Worm (Caenorhabditis elegans): ENCODE results near the gene cest-34.

- TF ChIP-seq dmd-4 (tag; optimal IDR thresholded peaks at IDR 0.05; ENCODE audit: borderline replicate concordance) (no peak), ceh-30 (tag; optimal IDR thresholded peaks at IDR 0.05) (no peak), ref-2 (tag; optimal IDR thresholded peaks at IDR 0.05) (no peak)
Measured at ce11 chrV:6710462-6710861, 33.9 kb downstream of the cest-34 start, which contains the start of gene sna-1.

All from whole organism, late embryonic.